Fruit fly (Drosophila melanogaster): ENCODE results near the gene kdn.

DNA sequence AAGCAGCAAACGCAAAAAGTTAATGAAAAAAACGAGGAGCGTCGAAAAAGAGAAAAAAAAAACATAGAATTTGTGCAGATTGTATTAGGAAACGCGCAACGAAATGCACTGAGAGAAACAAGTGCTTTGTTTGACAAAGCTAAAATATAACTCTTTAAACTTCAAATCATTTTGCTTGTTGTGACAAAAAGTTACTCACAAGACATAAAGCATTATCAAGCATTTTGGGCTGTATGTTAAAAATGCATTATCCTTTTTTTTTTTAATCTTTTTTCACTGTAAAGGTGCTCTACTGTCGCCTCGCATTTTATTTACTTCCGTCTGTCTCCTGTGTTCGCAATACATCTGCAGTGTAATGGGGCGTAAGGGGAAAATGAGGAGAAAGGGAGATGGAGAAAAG lies 26.3 kb downstream of the kdn start:
- TF ChIP-seq CG8478 (optimal IDR thresholded peaks at IDR 0.05) (no peak), pan (optimal IDR thresholded peaks at IDR 0.05) (no peak), EcR (GFP tag; optimal IDR thresholded peaks at IDR 0.05) (no peak)
